1 fruit fly cellular context compared by ENCODE assay signal in genomic region chrX:12765076-12765475, dm6.
TF ChIP-seq lines count a peak whose summit lies in the region.

TSS of gene Agpat1 (plus strand) at chrX:12765266.

TF ChIP-seq in whole organism, embryonic, 481 proteins besides CTCF, POLR2A, EP300 and RAD21 (continued from another document):
- TF ChIP-seq Antp (GFP tag; optimal IDR thresholded peaks at IDR 0.05; lab: Kevin White, UChicago) (no peak), CG8290 (GFP tag; optimal IDR thresholded peaks at IDR 0.05; lab: Kevin White, UChicago) (no peak), CG8290 (tag; optimal IDR thresholded peaks at IDR 0.05; lab: Kevin White, UChicago) (no peak), CG6813 (GFP tag; optimal IDR thresholded peaks at IDR 0.05; lab: Kevin White, UChicago) (no peak), CG13894 (tag; optimal IDR thresholded peaks at IDR 0.05; lab: Kevin White, UChicago) (no peak), CG9727 (GFP tag; optimal IDR thresholded peaks at IDR 0.05; lab: Kevin White, UChicago) (no peak), Stat92E (GFP tag; optimal IDR thresholded peaks at IDR 0.05; lab: Kevin White, UChicago) (no peak), MBD-R2 (GFP tag; IDR thresholded peaks at IDR 0.05; lab: Robert Waterston, UW) (0 out of 2 replicates have a peak, but pooled peaks have one; percentile 8), Bdp1 (GFP tag; optimal IDR thresholded peaks at IDR 0.05; lab: Kevin White, UChicago) (no peak), slp2 (GFP tag; optimal IDR thresholded peaks at IDR 0.05; lab: Kevin White, UChicago) (no peak), disco-r (GFP tag; optimal IDR thresholded peaks at IDR 0.05; lab: Kevin White, UChicago) (no peak), cas (GFP tag; IDR thresholded peaks at IDR 0.05; lab: Robert Waterston, UW) (no peak), lilli (GFP tag; optimal IDR thresholded peaks at IDR 0.05; lab: Kevin White, UChicago) (no peak), schlank (tag; optimal IDR thresholded peaks at IDR 0.05; lab: Kevin White, UChicago) (no peak), CG14965 (GFP tag; optimal IDR thresholded peaks at IDR 0.05; lab: Kevin White, UChicago; ENCODE audit: borderline replicate concordance) (no peak), Rx (GFP tag; IDR thresholded peaks at IDR 0.05; lab: Robert Waterston, UW) (no peak), sqz (GFP tag; optimal IDR thresholded peaks at IDR 0.05; lab: Kevin White, UChicago) (no peak), D19B (GFP tag; optimal IDR thresholded peaks at IDR 0.05; lab: Kevin White, UChicago) (no peak), CG18764 (GFP tag; optimal IDR thresholded peaks at IDR 0.05; lab: Kevin White, UChicago) (no peak), Sox100B (GFP tag; optimal IDR thresholded peaks at IDR 0.05; lab: Kevin White, UChicago) (no peak), Jarid2 (GFP tag; optimal IDR thresholded peaks at IDR 0.05; lab: Kevin White, UChicago) (no peak), HLH54F (GFP tag; optimal IDR thresholded peaks at IDR 0.05; lab: Kevin White, UChicago) (no peak), Elba2 (GFP tag; optimal IDR thresholded peaks at IDR 0.05; lab: Kevin White, UChicago) (no peak), ERR (GFP tag; optimal IDR thresholded peaks at IDR 0.05; lab: Kevin White, UChicago) (no peak), vvl (GFP tag; IDR thresholded peaks at IDR 0.05; lab: Robert Waterston, UW) (no peak), CG11247 (GFP tag; IDR thresholded peaks at IDR 0.05; lab: Robert Waterston, UW) (no peak), Dek (tag; optimal IDR thresholded peaks at IDR 0.05; lab: Kevin White, UChicago) (no peak), CG17568 (GFP tag; optimal IDR thresholded peaks at IDR 0.05; lab: Kevin White, UChicago) (no peak), CG16779 (GFP tag; IDR thresholded peaks at IDR 0.05; lab: Robert Waterston, UW) (no peak), da (GFP tag; optimal IDR thresholded peaks at IDR 0.05; lab: Kevin White, UChicago) (no peak), CG11398 (GFP tag; optimal IDR thresholded peaks at IDR 0.05; lab: Kevin White, UChicago) (no peak), toy (GFP tag; IDR thresholded peaks at IDR 0.05; lab: Robert Waterston, UW) (no peak), jing (GFP tag; optimal IDR thresholded peaks at IDR 0.05; lab: Kevin White, UChicago) (no peak), Myb (GFP tag; optimal IDR thresholded peaks at IDR 0.05; lab: Kevin White, UChicago) (peak; percentile 74), CG6791 (GFP tag; IDR thresholded peaks at IDR 0.05; lab: Robert Waterston, UW; ENCODE audit: partially characterized antibody) (peak; percentile 87), CG1832 (GFP tag; optimal IDR thresholded peaks at IDR 0.05; lab: Kevin White, UChicago) (no peak), HLH3B (GFP tag; IDR thresholded peaks at IDR 0.05; lab: Robert Waterston, UW) (no peak), H15 (GFP tag; IDR thresholded peaks at IDR 0.05; lab: Robert Waterston, UW) (no peak), CG32532 (GFP tag; IDR thresholded peaks at IDR 0.05; lab: Robert Waterston, UW) (no peak), CG17328 (GFP tag; IDR thresholded peaks at IDR 0.05; lab: Robert Waterston, UW) (no peak), gcm (GFP tag; optimal IDR thresholded peaks at IDR 0.05; lab: Kevin White, UChicago) (no peak), Ada2b (GFP tag; IDR thresholded peaks at IDR 0.05; lab: Robert Waterston, UW) (no peak), CG33557 (GFP tag; optimal IDR thresholded peaks at IDR 0.05; lab: Kevin White, UChicago) (no peak), CG17361 (GFP tag; IDR thresholded peaks at IDR 0.05; lab: Robert Waterston, UW) (no peak), Adf1 (GFP tag; IDR thresholded peaks at IDR 0.05; lab: Robert Waterston, UW) (peak; percentile 76), Nf-YB (GFP tag; optimal IDR thresholded peaks at IDR 0.05; lab: Kevin White, UChicago) (no peak), CG10654 (GFP tag; optimal IDR thresholded peaks at IDR 0.05; lab: Kevin White, UChicago) (no peak), Atf6 (GFP tag; IDR thresholded peaks at IDR 0.05; lab: Robert Waterston, UW) (no peak), GATAe (GFP tag; conservative IDR thresholded peaks at IDR 0.05; lab: Robert Waterston, UW) (no peak), zfh2 (GFP tag; optimal IDR thresholded peaks at IDR 0.05; lab: Kevin White, UChicago) (no peak), CG34422 (GFP tag; IDR thresholded peaks at IDR 0.05; lab: Robert Waterston, UW) (peak; percentile 12; the same call in 1 of the 3 replicates), CG17186 (GFP tag; optimal IDR thresholded peaks at IDR 0.05; lab: Kevin White, UChicago) (no peak), hkb (optimal IDR thresholded peaks at IDR 0.05; lab: Kevin White, UChicago) (no peak), hkb (GFP tag; IDR thresholded peaks at IDR 0.05; lab: Robert Waterston, UW) (no peak), CG1602 (GFP tag; optimal IDR thresholded peaks at IDR 0.05; lab: Kevin White, UChicago) (no peak), gro (GFP tag; optimal IDR thresholded peaks at IDR 0.05; lab: Kevin White, UChicago) (no peak), Neu2 (GFP tag; optimal IDR thresholded peaks at IDR 0.05; lab: Kevin White, UChicago; ENCODE audit: borderline replicate concordance) (no peak), Hmx (GFP tag; optimal IDR thresholded peaks at IDR 0.05; lab: Kevin White, UChicago) (no peak), CHES-1-like (GFP tag; optimal IDR thresholded peaks at IDR 0.05; lab: Kevin White, UChicago) (no peak), CG30403 (GFP tag; optimal IDR thresholded peaks at IDR 0.05; lab: Kevin White, UChicago) (no peak), CG7357 (GFP tag; IDR thresholded peaks at IDR 0.05; lab: Robert Waterston, UW) (no peak), gcm2 (GFP tag; optimal IDR thresholded peaks at IDR 0.05; lab: Kevin White, UChicago) (no peak), Spps (tag; optimal IDR thresholded peaks at IDR 0.05; lab: Kevin White, UChicago) (no peak), wek (GFP tag; optimal IDR thresholded peaks at IDR 0.05; lab: Kevin White, UChicago) (no peak), Hey (tag; optimal IDR thresholded peaks at IDR 0.05; lab: Kevin White, UChicago) (no peak), tap (tag; optimal IDR thresholded peaks at IDR 0.05; lab: Kevin White, UChicago) (no peak), amos (GFP tag; IDR thresholded peaks at IDR 0.05; lab: Robert Waterston, UW; ENCODE audit: partially characterized antibody) (peak; percentile 84), CG4404 (GFP tag; IDR thresholded peaks at IDR 0.05; lab: Robert Waterston, UW) (no peak), sens-2 (GFP tag; IDR thresholded peaks at IDR 0.05; lab: Robert Waterston, UW) (no peak), CG1792 (GFP tag; optimal IDR thresholded peaks at IDR 0.05; lab: Kevin White, UChicago) (no peak), ssp (GFP tag; IDR thresholded peaks at IDR 0.05; lab: Robert Waterston, UW) (no peak), ab (GFP tag; optimal IDR thresholded peaks at IDR 0.05; lab: Kevin White, UChicago) (no peak), HLHmδ (GFP tag; optimal IDR thresholded peaks at IDR 0.05; lab: Kevin White, UChicago) (no peak), aop (GFP tag; IDR thresholded peaks at IDR 0.05; lab: Robert Waterston, UW) (no peak), CG12236 (GFP tag; optimal IDR thresholded peaks at IDR 0.05; lab: Kevin White, UChicago) (no peak), CG13624 (GFP tag; optimal IDR thresholded peaks at IDR 0.05; lab: Kevin White, UChicago) (no peak), lola (GFP tag; optimal IDR thresholded peaks at IDR 0.05; lab: Kevin White, UChicago) (no peak), cato (GFP tag; optimal IDR thresholded peaks at IDR 0.05; lab: Kevin White, UChicago; ENCODE audit: borderline replicate concordance) (no peak), B-H2 (GFP tag; optimal IDR thresholded peaks at IDR 0.05; lab: Kevin White, UChicago) (no peak), sob (GFP tag; IDR thresholded peaks at IDR 0.05; lab: Robert Waterston, UW) (no peak), Bteb2 (GFP tag; optimal IDR thresholded peaks at IDR 0.05; lab: Kevin White, UChicago) (no peak), CG13424 (tag; optimal IDR thresholded peaks at IDR 0.05; lab: Kevin White, UChicago) (no peak), tna (GFP tag; IDR thresholded peaks at IDR 0.05; lab: Robert Waterston, UW; ENCODE audit: partially characterized antibody) (peak; percentile 43), Eip74EF (GFP tag; optimal IDR thresholded peaks at IDR 0.05; lab: Kevin White, UChicago) (no peak), Lhr (GFP tag; optimal IDR thresholded peaks at IDR 0.05; lab: Kevin White, UChicago) (no peak)
